Worm (Caenorhabditis elegans) whole organism, L1 larva: ENCODE measurements around the gene srp-3.

ENCODE experiments used
- ama-1 ChIP-seq: fragments of 150-350 bp; optimal IDR thresholded peaks from 2 replicates; lab custom pipeline; 2014
- nhr-90 ChIP-seq: sonication (generic microtip); optimal IDR thresholded peaks from 2 replicates; lab custom pipeline; 2016; ENCODE audit warnings: mild to moderate bottlenecking, missing genetic modification characterization, missing compliant biosample characterization; ENCODE audit not compliant: poor library complexity

DNA sequence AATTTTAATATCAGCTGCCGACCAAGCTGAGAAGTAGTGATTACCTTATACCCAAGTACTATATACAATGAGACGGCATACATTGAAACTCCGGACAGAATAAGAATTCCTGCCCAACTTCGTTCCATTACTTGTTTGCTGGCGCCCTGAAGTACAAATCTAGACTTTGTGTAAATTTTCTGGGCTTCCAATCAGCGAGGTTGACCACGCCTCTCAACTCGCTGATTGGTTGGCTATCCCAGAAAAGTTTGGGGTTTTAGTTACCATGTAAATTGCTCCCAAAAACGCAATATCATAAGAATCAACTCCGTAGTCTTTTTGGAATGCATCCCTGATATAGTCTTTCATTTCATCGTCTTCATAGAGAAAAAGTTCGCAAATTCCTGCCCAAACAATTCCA, 46.6 kb downstream of the srp-3 start:
- TF ChIP-seq nhr-90 (tag; lab: Kevin White, UChicago) (no peak), ama-1 (lab: Kevin White, UChicago) (no peak)
